Worm (Caenorhabditis elegans) whole organism, young adult: Measurements from ENCODE around the gene H12D21.9.

ENCODE experiments used
- F23B12.7 ChIP-seq: sonication (generic microtip); optimal IDR thresholded peaks from 2 replicates; lab custom pipeline; 2017; ENCODE audit warnings: missing genetic modification characterization, mild to moderate bottlenecking, missing compliant biosample characterization, antibody characterized with exemption, moderate library complexity; ENCODE audit not compliant: insufficient read depth
- Y56A3A.18 ChIP-seq: fragments of 200-800 bp; sonication (Bioruptor generic); IDR thresholded peaks from 2 replicates; pipeline ENCODE4 v1.3.6; 2022; ENCODE audit warnings: missing genetic modification reagents, missing genetic modification characterization, missing compliant biosample characterization
- ccch-3 ChIP-seq: fragments of 200-800 bp; sonication (Bioruptor generic); optimal IDR thresholded peaks from 2 replicates; lab custom pipeline; 2018; ENCODE audit warnings: mild to moderate bottlenecking, missing genetic modification characterization, missing compliant biosample characterization
- ceh-27 ChIP-seq: fragments of 200-800 bp; sonication (Bioruptor generic); optimal IDR thresholded peaks from 2 replicates; lab custom pipeline; 2018; ENCODE audit warnings: mild to moderate bottlenecking, missing genetic modification characterization, moderate library complexity, missing compliant biosample characterization
- ekl-4 ChIP-seq: fragments of 200-800 bp; sonication (Bioruptor generic); IDR thresholded peaks from 2 replicates; pipeline ENCODE4 v1.3.6; 2022; ENCODE audit warnings: missing genetic modification reagents, missing genetic modification characterization, missing compliant biosample characterization
- pha-4 ChIP-seq: fragments of 150-350 bp; sonication (generic microtip); optimal IDR thresholded peaks from 2 replicates; lab custom pipeline; 2014; ENCODE audit warnings: missing biosample characterization, missing genetic modification reagents, missing genetic modification characterization
- snpc-3.4 ChIP-seq: sonication (generic microtip); optimal IDR thresholded peaks from 2 replicates; lab custom pipeline; 2017; ENCODE audit warnings: missing genetic modification characterization, mild to moderate bottlenecking, missing compliant biosample characterization, antibody characterized with exemption, moderate library complexity, missing genotype, missing genetic modification reagents

- TF ChIP-seq Y56A3A.18 (no peak), ccch-3 (GFP tag; lab: Kevin White, UChicago) (no peak), pha-4 (tag; lab: Kevin White, UChicago) (no peak), F23B12.7 (tag; lab: Kevin White, UChicago) (no peak), ekl-4 (no peak), ceh-27 (GFP tag; lab: Kevin White, UChicago) (no peak), snpc-3.4 (tag; lab: Kevin White, UChicago) (no peak)
Observed at ce11 chrV:14851972-14852371, 57.3 kb downstream of the H12D21.9 start.
